Worm (Caenorhabditis elegans) whole organism, dauer: ENCODE measurements around the gene ina-1.

Source experiments
- unc-62 ChIP-seq: sonication (generic microtip); optimal IDR thresholded peaks from 2 replicates; lab custom pipeline; 2017; ENCODE audit warnings: missing biosample characterization, missing genetic modification reagents, missing genetic modification characterization

The ina-1 gene

DNA sequence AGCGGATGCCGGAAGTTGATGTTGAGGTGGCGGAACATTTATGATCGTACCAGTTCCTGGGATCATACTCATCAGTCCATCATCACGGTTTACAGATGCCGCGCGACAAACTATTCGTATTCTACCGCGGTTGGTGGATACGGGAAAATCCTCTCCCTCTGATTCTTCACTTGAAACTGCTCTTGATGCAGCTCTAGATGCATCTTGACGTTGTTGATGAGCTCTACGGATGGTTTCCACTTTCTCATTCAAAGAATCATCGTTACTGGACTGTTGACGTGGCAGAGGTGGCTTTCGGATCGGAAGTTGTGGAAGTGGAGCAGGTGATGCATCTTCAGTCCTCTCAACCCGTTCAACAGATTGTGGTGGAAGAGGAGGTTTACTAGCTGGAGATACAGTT lies 23.5 kb downstream of the ina-1 start:
- TF ChIP-seq unc-62: no peak

- no peak for TF ChIP-seq unc-62
These were observed 26.8 kb downstream of the ina-1 start, which contains the start of gene ZK512.8 for ce11 chrIII:9145765-9146164. Gene ZK512.8, plus strand, starts transcription at chrIII:9146065.

DNA sequence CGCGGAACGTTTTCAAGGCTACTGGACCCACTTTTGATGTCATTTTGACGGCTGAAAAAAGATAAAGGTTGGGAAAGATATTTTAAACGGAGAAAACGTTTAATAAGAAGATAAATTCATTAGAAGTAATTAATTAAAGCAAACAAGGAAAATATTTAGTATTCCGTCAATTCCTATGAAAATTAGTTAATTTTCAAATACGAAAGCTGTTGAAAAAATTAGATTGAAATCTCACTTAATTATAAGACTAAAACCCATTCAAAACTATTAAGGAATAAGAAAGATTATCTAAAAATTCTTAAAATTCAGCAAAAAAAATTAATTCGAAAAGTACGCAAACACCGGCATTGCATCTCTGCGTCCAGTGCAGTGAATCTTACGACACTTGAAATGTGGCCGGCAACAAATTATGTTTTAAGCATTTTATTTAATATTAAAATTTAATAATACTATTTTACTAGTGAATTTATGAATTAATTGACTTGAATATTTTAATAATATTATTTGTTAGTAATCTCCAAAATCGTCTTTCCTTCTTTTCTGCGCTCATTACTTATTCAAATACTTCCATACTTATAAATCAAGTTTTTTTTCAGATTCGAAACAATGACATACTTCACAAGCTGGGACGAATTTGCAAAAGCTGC lies 27.7 kb downstream of the ina-1 start, which contains the start of the genes ZK512.2 and ZK512.4:
Gene ZK512.2, minus strand, starts transcription at position 51 of the 647 bp plus-strand sequence.
Gene ZK512.4, plus strand, starts transcription at position 597 of the 647 bp plus-strand sequence.
- no peak for TF ChIP-seq unc-62

DNA sequence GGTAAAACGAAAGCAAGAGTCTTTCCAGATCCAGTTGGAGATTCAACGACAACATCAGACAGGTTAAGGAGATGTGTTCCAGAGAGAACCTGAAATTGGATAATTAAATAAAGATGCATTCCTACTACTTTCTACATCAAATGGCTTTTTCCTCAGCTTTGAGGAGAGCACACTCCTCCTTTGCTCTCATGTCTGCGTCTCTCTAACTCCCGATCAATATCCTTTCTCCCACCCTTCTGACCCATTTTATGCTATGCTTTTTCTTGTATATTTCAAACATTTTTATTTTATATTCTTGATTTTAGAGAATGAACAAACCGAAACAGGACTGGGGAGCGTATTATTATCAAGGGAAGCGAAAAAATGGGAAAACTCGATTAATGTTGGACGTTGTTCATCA lies 28.7 kb downstream of the ina-1 start, which contains the start of gene ZK512.11:
Gene ZK512.11, plus strand, starts transcription at position 301 of the 400 bp plus-strand sequence.
- no peak for TF ChIP-seq unc-62

ce11 chrIII:9138601-9139000 lies 34.0 kb downstream of the ina-1 start, which contains the start of gene ZK512.7:
Gene ZK512.7, minus strand, starts transcription at chrIII:9138701.
- no peak for TF ChIP-seq unc-62

ce11 chrIII:9136587-9136986 lies 36.0 kb downstream of the ina-1 start, which contains the start of gene eat-4:
Gene eat-4, plus strand, starts transcription at chrIII:9136887.
- no peak for TF ChIP-seq unc-62

- TF ChIP-seq unc-62: no peak
These were observed 42.0 kb downstream of the ina-1 start, which contains the start of gene ZK512.10 for ce11 chrIII:9130588-9130987. Gene ZK512.10, plus strand, starts transcription at chrIII:9130888.

- TF ChIP-seq unc-62: no peak
These were observed 46.8 kb downstream of the ina-1 start, which contains the start of gene sec-16A.1 for ce11 chrIII:9125789-9126304. Gene sec-16A.1, plus strand, starts transcription at chrIII:9125839.

DNA sequence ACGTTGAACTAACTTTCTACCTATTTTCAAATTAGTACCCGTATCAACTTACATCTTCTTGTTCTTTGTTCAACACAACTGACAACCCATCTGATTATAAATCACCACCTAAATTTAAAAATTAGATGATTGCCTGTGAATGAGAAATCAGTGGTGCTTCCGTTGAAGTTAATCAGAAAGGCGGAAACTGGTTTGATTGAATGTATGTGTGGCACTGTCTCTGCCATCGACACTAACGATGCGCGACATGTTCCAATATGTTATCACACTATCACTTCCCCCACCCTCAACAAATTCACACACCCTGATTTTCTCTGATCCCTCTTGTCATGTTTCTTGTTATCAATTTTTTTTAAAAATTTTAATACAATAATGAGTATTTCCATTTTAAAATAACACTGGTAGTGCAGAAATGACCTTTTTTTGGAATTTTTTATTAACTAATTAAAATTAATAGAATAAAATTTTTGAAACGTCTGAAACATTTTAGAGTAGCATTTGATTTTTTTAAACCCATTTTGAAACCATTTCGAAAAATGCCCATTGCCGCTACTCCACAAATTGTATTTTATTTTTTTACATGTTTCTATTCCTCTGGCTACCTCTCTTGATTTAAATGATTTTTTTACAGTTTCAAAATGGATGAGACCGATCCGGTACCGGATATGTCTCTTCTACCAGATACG lies 53.5 kb downstream of the ina-1 start, which contains the start of gene ced-11:
Gene ced-11, plus strand, starts transcription at position 636 of the 686 bp plus-strand sequence.
- TF ChIP-seq unc-62: no peak

ce11 chrIII:9118314-9118850 lies 54.2 kb downstream of the ina-1 start, which contains the start of gene grl-11:
Gene grl-11, minus strand, starts transcription at chrIII:9118364.
- no peak for TF ChIP-seq unc-62
